Fruit fly (Drosophila melanogaster) whole organism, wandering third instar larva: ENCODE measurements around the gene CG14515.

Experiments used
- CG9705 ChIP-seq: fragments of 200-800 bp; sonication (Bioruptor generic); optimal IDR thresholded peaks from 2 replicates; lab custom pipeline; 2018; ENCODE audit warnings: missing biosample characterization, mild to moderate bottlenecking, missing genetic modification characterization
- Dif ChIP-seq: fragments of 200-275, 200-300 bp; sonication (Bioruptor generic); optimal IDR thresholded peaks from 2 replicates; lab custom pipeline; 2018; ENCODE audit warnings: missing biosample characterization, missing genetic modification characterization; ENCODE audit not compliant: partially characterized antibody
- Hnf4 ChIP-seq: fragments of 200-800 bp; sonication (Bioruptor generic); optimal IDR thresholded peaks from 2 replicates; lab custom pipeline; 2016; ENCODE audit warnings: missing biosample characterization, mild to moderate bottlenecking, missing genetic modification characterization
- Hr83 ChIP-seq: fragments of 200-300 bp; sonication (Bioruptor generic); optimal IDR thresholded peaks from 2 replicates; lab custom pipeline; 2016; ENCODE audit warnings: missing biosample characterization, mild to moderate bottlenecking, missing genetic modification characterization, moderate library complexity; ENCODE audit not compliant: poor library complexity, severe bottlenecking
- Jra ChIP-seq: sonication (Bioruptor generic); optimal IDR thresholded peaks from 2 replicates; lab custom pipeline; 2016; ENCODE audit warnings: missing biosample characterization, missing genetic modification characterization
- Mio ChIP-seq: sonication (Bioruptor generic); optimal IDR thresholded peaks from 2 replicates; lab custom pipeline; 2016; ENCODE audit warnings: missing biosample characterization, missing genetic modification characterization
- OdsH ChIP-seq: fragments of 200-800 bp; sonication (Bioruptor generic); optimal IDR thresholded peaks from 2 replicates; lab custom pipeline; 2016; ENCODE audit warnings: missing biosample characterization, mild to moderate bottlenecking, missing genetic modification characterization
- br ChIP-seq: fragments of 200-800 bp; sonication (Bioruptor generic); optimal IDR thresholded peaks from 2 replicates; lab custom pipeline; 2016; ENCODE audit warnings: missing biosample characterization, missing genetic modification characterization
- dsf ChIP-seq: sonication (Bioruptor generic); optimal IDR thresholded peaks from 2 replicates; lab custom pipeline; 2016; ENCODE audit warnings: missing biosample characterization, missing genetic modification characterization, borderline replicate concordance
- lola ChIP-seq: fragments of >200 bp; optimal IDR thresholded peaks from 2 replicates; lab custom pipeline; 2017; ENCODE audit warnings: missing biosample characterization, missing genetic modification characterization
- pan ChIP-seq: fragments of >200 bp; optimal IDR thresholded peaks from 2 replicates; lab custom pipeline; 2017
- psq ChIP-seq: fragments of 200-800 bp; sonication (Bioruptor generic); optimal IDR thresholded peaks from 3 replicates; lab custom pipeline; 2017; ENCODE audit warnings: missing biosample characterization, mild to moderate bottlenecking, missing genetic modification characterization, moderate library complexity
- sage ChIP-seq: fragments of 200-800 bp; sonication (Bioruptor generic); optimal IDR thresholded peaks from 2 replicates; lab custom pipeline; 2016; ENCODE audit warnings: missing biosample characterization, mild to moderate bottlenecking, missing genetic modification characterization
- usp ChIP-seq: fragments of >200 bp; optimal IDR thresholded peaks from 2 replicates; lab custom pipeline; 2017; ENCODE audit warnings: missing biosample characterization, missing genetic modification characterization

DNA sequence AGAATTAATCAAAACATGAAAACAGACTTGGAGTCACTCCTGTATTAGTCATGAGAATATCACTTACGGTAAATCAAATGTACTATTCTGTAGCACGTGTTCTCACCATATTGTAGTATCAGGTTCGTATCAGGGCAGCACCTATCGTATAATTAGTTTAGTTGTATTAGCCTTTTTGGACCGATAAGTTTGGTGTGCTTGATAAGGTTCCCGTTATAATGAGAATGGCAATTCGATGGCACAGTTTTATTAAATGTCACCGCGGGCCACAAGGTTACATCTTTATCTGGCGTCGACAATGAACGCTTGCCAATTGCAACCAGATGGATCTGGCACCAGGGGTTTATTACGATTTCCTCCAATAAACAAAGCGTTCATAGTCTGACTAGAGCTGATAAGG, 38.6 kb upstream of the CG14515 start:
- TF ChIP-seq psq (GFP tag; lab: Kevin White, UChicago) (no peak), br (GFP tag; lab: Kevin White, UChicago) (no peak), sage (GFP tag; lab: Kevin White, UChicago) (no peak), Hr83 (GFP tag; lab: Kevin White, UChicago) (no peak), usp (no peak), Dif (GFP tag; lab: Kevin White, UChicago) (no peak), Mio (GFP tag; lab: Kevin White, UChicago) (no peak), lola (GFP tag; lab: Kevin White, UChicago) (no peak), pan (lab: Kevin White, UChicago) (no peak), Hnf4 (GFP tag; lab: Kevin White, UChicago) (no peak), OdsH (no peak), dsf (GFP tag; lab: Kevin White, UChicago) (no peak), Jra (GFP tag; lab: Kevin White, UChicago) (no peak), CG9705 (GFP tag; lab: Kevin White, UChicago) (no peak)
